Worm (Caenorhabditis elegans): ENCODE data around the gene prmt-6.
A peak's percentile ranks its signal among the peaks of the same experiment; 100 is the strongest.

DNA sequence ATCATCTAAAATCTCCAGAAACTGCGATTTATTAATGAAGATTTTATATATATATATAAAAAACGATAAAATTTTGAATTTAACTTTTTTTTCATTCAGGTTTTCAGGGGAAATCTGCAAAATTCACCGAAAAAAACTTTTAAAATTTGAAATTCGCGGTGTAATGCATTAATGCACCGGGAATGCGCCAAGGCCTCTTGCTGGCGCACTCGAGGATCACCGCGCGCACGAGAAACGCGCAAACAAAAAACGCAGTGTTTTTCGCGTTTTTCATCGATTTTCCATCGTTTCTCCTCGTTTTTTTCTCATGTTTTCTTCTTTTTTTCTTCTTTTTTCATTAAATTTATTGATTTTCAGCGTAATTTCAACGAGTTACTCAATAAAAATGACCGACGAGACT lies 46.8 kb downstream of the prmt-6 start, which contains the start of gene hrpu-2:
- peak; percentile 73 for TF ChIP-seq W03F9.2 (tag; optimal IDR thresholded peaks at IDR 0.05)
- TF ChIP-seq him-1 (tag; optimal IDR thresholded peaks at IDR 0.05), result peak; percentile 35
- TF ChIP-seq dao-5 (tag; optimal IDR thresholded peaks at IDR 0.05), result no peak

Data from whole organism, L4/young adult.